Worm (Caenorhabditis elegans): ENCODE results near the gene F09E10.6.

DNA sequence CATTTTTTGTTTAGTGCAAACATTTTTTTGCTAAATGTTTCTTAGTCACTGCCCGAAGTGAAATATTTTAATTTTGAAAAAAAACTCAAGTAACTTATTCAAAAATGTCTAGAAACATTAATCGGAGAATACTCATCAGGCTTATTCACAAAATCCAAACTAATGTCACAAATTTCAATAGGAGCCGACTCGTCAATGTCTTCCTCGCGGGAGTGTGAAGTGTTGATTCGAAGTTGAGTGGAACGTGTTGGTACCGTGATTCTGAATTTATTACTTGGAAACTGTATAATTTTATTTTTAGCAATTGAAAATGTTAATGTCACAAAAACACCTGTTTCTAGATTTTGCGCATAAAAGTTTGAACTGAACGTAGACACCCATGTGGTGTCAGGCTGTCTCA, 7.9 kb downstream of the F09E10.6 start:
- TF ChIP-seq lin-13 (GFP tag; optimal IDR thresholded peaks at IDR 0.05) (no peak), snpc-4 (tag; optimal IDR thresholded peaks at IDR 0.05) (no peak)
